Fruit fly (Drosophila melanogaster) S2 (cell line): ENCODE measurements around the gene CG31609.

Source experiments
- CG8478 ChIP-seq: fragments of >200 bp; optimal IDR thresholded peaks from 2 replicates; lab custom pipeline; 2018
- CTCF ChIP-seq, 2 experiments: fragments of >200 bp; optimal IDR thresholded peaks; 2 replicates each; lab custom pipeline; 2018

- TF ChIP-seq CG8478 (no peak), CTCF (optimal IDR thresholded peaks at IDR 0.05; lab: Kevin White, UChicago) (no peak)
These were observed 20.5 kb upstream of the CG31609 start, which contains the start of gene CG12439 for dm6 chr2L:9076821-9077220.
